Fruit fly (Drosophila melanogaster): ENCODE measurements around the gene CG6136.

Gene CG6136

dm6 chr3R:15407020-15407501 is 35.0 kb upstream of the CG6136 start, which contains the start of gene CG6125:
CG6125 (minus strand) TSS chr3R:15407070.
- TF ChIP-seq CG8478 (optimal IDR thresholded peaks at IDR 0.05) (no peak), Dll (optimal IDR thresholded peaks at IDR 0.05) (no peak), psq (optimal IDR thresholded peaks at IDR 0.05) (no peak), usp (GFP tag; optimal IDR thresholded peaks at IDR 0.05) (no peak), pan (optimal IDR thresholded peaks at IDR 0.05) (no peak), EcR (GFP tag; optimal IDR thresholded peaks at IDR 0.05) (no peak)

dm6 chr3R:15406393-15406792 is 34.4 kb upstream of the CG6136 start:
- TF ChIP-seq EcR (GFP tag; optimal IDR thresholded peaks at IDR 0.05): no peak

dm6 chr3R:15402654-15403053 is 30.6 kb upstream of the CG6136 start:
- TF ChIP-seq EcR (GFP tag; optimal IDR thresholded peaks at IDR 0.05) (no peak), CG8478 (optimal IDR thresholded peaks at IDR 0.05) (no peak), psq (optimal IDR thresholded peaks at IDR 0.05) (no peak), Dll (optimal IDR thresholded peaks at IDR 0.05) (no peak), usp (GFP tag; optimal IDR thresholded peaks at IDR 0.05) (no peak), pan (optimal IDR thresholded peaks at IDR 0.05) (no peak)

- TF ChIP-seq usp (GFP tag; optimal IDR thresholded peaks at IDR 0.05): no peak
- no peak for TF ChIP-seq psq (optimal IDR thresholded peaks at IDR 0.05)
- TF ChIP-seq EcR (GFP tag; optimal IDR thresholded peaks at IDR 0.05): no peak
- no peak for TF ChIP-seq CG8478 (optimal IDR thresholded peaks at IDR 0.05)
- TF ChIP-seq Dll (optimal IDR thresholded peaks at IDR 0.05): no peak
- no peak for TF ChIP-seq pan (optimal IDR thresholded peaks at IDR 0.05)
Observed at dm6 chr3R:15393206-15393805, 21.3 kb upstream of the CG6136 start.

dm6 chr3R:15382851-15383250 is 10.8 kb upstream of the CG6136 start, which contains the start of gene h-cup:
h-cup (minus strand) TSS chr3R:15382951.
- TF ChIP-seq EcR (GFP tag; optimal IDR thresholded peaks at IDR 0.05) (no peak), pan (optimal IDR thresholded peaks at IDR 0.05) (no peak), psq (optimal IDR thresholded peaks at IDR 0.05) (no peak), CG8478 (optimal IDR thresholded peaks at IDR 0.05) (no peak), usp (GFP tag; optimal IDR thresholded peaks at IDR 0.05) (no peak)

- no peak for TF ChIP-seq EcR (GFP tag; optimal IDR thresholded peaks at IDR 0.05)
- no peak for TF ChIP-seq usp (GFP tag; optimal IDR thresholded peaks at IDR 0.05)
Observed at dm6 chr3R:15379071-15379470, 7.1 kb upstream of the CG6136 start.

- TF ChIP-seq pan (optimal IDR thresholded peaks at IDR 0.05): no peak
- TF ChIP-seq psq (optimal IDR thresholded peaks at IDR 0.05): no peak
- TF ChIP-seq Dll (optimal IDR thresholded peaks at IDR 0.05): no peak
- TF ChIP-seq usp (GFP tag; optimal IDR thresholded peaks at IDR 0.05): no peak
- no peak for TF ChIP-seq CG8478 (optimal IDR thresholded peaks at IDR 0.05)
- TF ChIP-seq EcR (GFP tag; optimal IDR thresholded peaks at IDR 0.05): no peak
Observed at dm6 chr3R:15375470-15375869, 3.5 kb upstream of the CG6136 start.

dm6 chr3R:15374397-15374796 is 2.4 kb upstream of the CG6136 start, which contains the start of gene Rbp:
Rbp (plus strand) TSS chr3R:15374635.
- no peak for TF ChIP-seq EcR (GFP tag; optimal IDR thresholded peaks at IDR 0.05)
- TF ChIP-seq CG8478 (optimal IDR thresholded peaks at IDR 0.05): no peak
- TF ChIP-seq usp (GFP tag; optimal IDR thresholded peaks at IDR 0.05): no peak
- no peak for TF ChIP-seq psq (optimal IDR thresholded peaks at IDR 0.05)
- no peak for TF ChIP-seq Dll (optimal IDR thresholded peaks at IDR 0.05)
- TF ChIP-seq pan (optimal IDR thresholded peaks at IDR 0.05): no peak

- TF ChIP-seq pan (optimal IDR thresholded peaks at IDR 0.05) (no peak), psq (optimal IDR thresholded peaks at IDR 0.05) (no peak), usp (GFP tag; optimal IDR thresholded peaks at IDR 0.05) (no peak), Dll (optimal IDR thresholded peaks at IDR 0.05) (no peak), EcR (GFP tag; optimal IDR thresholded peaks at IDR 0.05) (no peak), CG8478 (optimal IDR thresholded peaks at IDR 0.05) (no peak)
Observed at dm6 chr3R:15369742-15370141, 2.3 kb downstream of the CG6136 start, which contains the start of gene CG14868. CG14868 (minus strand) TSS chr3R:15369945.

- TF ChIP-seq CG8478 (optimal IDR thresholded peaks at IDR 0.05) (no peak), pan (optimal IDR thresholded peaks at IDR 0.05) (no peak), Dll (optimal IDR thresholded peaks at IDR 0.05) (no peak), psq (optimal IDR thresholded peaks at IDR 0.05) (no peak), usp (GFP tag; optimal IDR thresholded peaks at IDR 0.05) (no peak), EcR (GFP tag; optimal IDR thresholded peaks at IDR 0.05) (no peak)
Observed at dm6 chr3R:15367477-15367876, 4.5 kb downstream of the CG6136 start, which contains the start of gene CG34404. CG34404 (minus strand) TSS chr3R:15367665.

- TF ChIP-seq psq (optimal IDR thresholded peaks at IDR 0.05): no peak
- no peak for TF ChIP-seq EcR (GFP tag; optimal IDR thresholded peaks at IDR 0.05)
- no peak for TF ChIP-seq Dll (optimal IDR thresholded peaks at IDR 0.05)
- TF ChIP-seq usp (GFP tag; optimal IDR thresholded peaks at IDR 0.05): no peak
- TF ChIP-seq pan (optimal IDR thresholded peaks at IDR 0.05): no peak
- no peak for TF ChIP-seq CG8478 (optimal IDR thresholded peaks at IDR 0.05)
Observed at dm6 chr3R:15366839-15367238, 5.2 kb downstream of the CG6136 start.

- TF ChIP-seq usp (GFP tag; optimal IDR thresholded peaks at IDR 0.05) (no peak), psq (optimal IDR thresholded peaks at IDR 0.05) (no peak), pan (optimal IDR thresholded peaks at IDR 0.05) (no peak), Dll (optimal IDR thresholded peaks at IDR 0.05) (no peak), CG8478 (optimal IDR thresholded peaks at IDR 0.05) (no peak), EcR (GFP tag; optimal IDR thresholded peaks at IDR 0.05) (no peak)
Observed at dm6 chr3R:15363608-15364007, 8.4 kb downstream of the CG6136 start, which contains the start of gene CG6171. CG6171 (minus strand) TSS chr3R:15363857.

- TF ChIP-seq Dll (optimal IDR thresholded peaks at IDR 0.05) (no peak), usp (GFP tag; optimal IDR thresholded peaks at IDR 0.05) (no peak), pan (optimal IDR thresholded peaks at IDR 0.05) (no peak), EcR (GFP tag; optimal IDR thresholded peaks at IDR 0.05) (no peak), psq (optimal IDR thresholded peaks at IDR 0.05) (no peak), CG8478 (optimal IDR thresholded peaks at IDR 0.05) (no peak)
Observed at dm6 chr3R:15361490-15361889, 10.5 kb downstream of the CG6136 start, which contains the start of the genes Cog2 and Trax. Cog2 (minus strand) TSS chr3R:15361657. Trax (plus strand) TSS chr3R:15361692.

Data from whole organism.